Fruit fly (Drosophila melanogaster) Kc167 (cell line): Measurements from ENCODE around the gene CG9135.

Experiments
- Myc ChIP-seq: fragments of >200 bp; optimal IDR thresholded peaks from 2 replicates; lab custom pipeline; 2017; ENCODE audit warnings: missing external identifiers
- psq ChIP-seq: fragments of >200 bp; optimal IDR thresholded peaks from 2 replicates; lab custom pipeline; 2017; ENCODE audit warnings: missing external identifiers
- ttk ChIP-seq: sonication (Bioruptor generic); optimal IDR thresholded peaks from 2 replicates; lab custom pipeline; 2017; ENCODE audit warnings: missing external identifiers

- no peak for TF ChIP-seq psq (lab: Kevin White, UChicago)
- TF ChIP-seq ttk (lab: Kevin White, UChicago), result no peak
- TF ChIP-seq Myc (lab: Kevin White, UChicago), result no peak
Observed at dm6 chr2L:6037830-6038229, 12.8 kb upstream of the CG9135 start, which contains the start of the genes CG9117 and CG31643.
